Fruit fly (Drosophila melanogaster) whole organism, embryonic: ENCODE data around the gene Rbf2.

Experiments
- Aef1 ChIP-seq: fragments of 200-800 bp; sonication (Bioruptor generic); IDR thresholded peaks from 3 replicates; pipeline ENCODE4 v1.3.6; 2022; ENCODE audit warnings: missing biosample characterization, missing genetic modification characterization
- CG10366 ChIP-seq: fragments of 200-800 bp; sonication (Bioruptor generic); IDR thresholded peaks from 2 replicates; pipeline ENCODE4 v1.3.6; 2022; ENCODE audit warnings: missing biosample characterization, missing genetic modification characterization
- CG10431 ChIP-seq: fragments of 200-800 bp; sonication (Bioruptor generic); optimal IDR thresholded peaks from 3 replicates; lab custom pipeline; 2018; ENCODE audit warnings: missing biosample characterization, mild to moderate bottlenecking, missing genetic modification characterization
- CG10462 ChIP-seq: fragments of 200-800 bp; sonication (Bioruptor generic); optimal IDR thresholded peaks from 2 replicates; lab custom pipeline; 2016; ENCODE audit warnings: missing biosample characterization, missing genetic modification characterization
- CG10654 ChIP-seq: fragments of 200-800 bp; sonication (Bioruptor generic); optimal IDR thresholded peaks from 2 replicates; lab custom pipeline; 2016; ENCODE audit warnings: missing biosample characterization, missing genetic modification characterization
- CG11247 ChIP-seq: fragments of 200-800 bp; sonication (Bioruptor generic); IDR thresholded peaks from 2 replicates; pipeline ENCODE4 v1.3.6; 2022; ENCODE audit warnings: missing biosample characterization, missing genetic modification characterization
- CG13775 ChIP-seq: fragments of 200-800 bp; sonication (Bioruptor generic); optimal IDR thresholded peaks from 3 replicates; lab custom pipeline; 2017; ENCODE audit warnings: missing biosample characterization, mild to moderate bottlenecking, missing genetic modification characterization
- CG18599 ChIP-seq: fragments of 200-800 bp; sonication (Bioruptor generic); optimal IDR thresholded peaks from 3 replicates; lab custom pipeline; 2017; ENCODE audit warnings: missing biosample characterization, missing genetic modification characterization, mild to moderate bottlenecking, moderate library complexity, missing genetic modification reagents
- CG2116 ChIP-seq: fragments of 200-800 bp; sonication (Bioruptor generic); optimal IDR thresholded peaks from 3 replicates; lab custom pipeline; 2018; ENCODE audit warnings: missing biosample characterization, mild to moderate bottlenecking, missing genetic modification characterization
- CG2120 ChIP-seq: fragments of 200-800 bp; sonication (Bioruptor generic); optimal IDR thresholded peaks from 3 replicates; lab custom pipeline; 2016; ENCODE audit warnings: missing biosample characterization, missing genetic modification characterization
- CG2202 ChIP-seq: fragments of 200-800 bp; sonication (Bioruptor generic); optimal IDR thresholded peaks from 2 replicates; lab custom pipeline; 2018; ENCODE audit warnings: missing biosample characterization, mild to moderate bottlenecking, missing genetic modification characterization
- CG31224 ChIP-seq: fragments of 200-800 bp; sonication (Bioruptor generic); IDR thresholded peaks from 2 replicates; pipeline ENCODE4 v1.3.6; 2022; ENCODE audit warnings: missing biosample characterization, missing genetic modification characterization
- CG31388 ChIP-seq: fragments of 200-800 bp; sonication (Bioruptor generic); optimal IDR thresholded peaks from 2 replicates; lab custom pipeline; 2016; ENCODE audit warnings: missing biosample characterization, missing genetic modification characterization
- CG34376 ChIP-seq: fragments of 200-800 bp; sonication (Bioruptor generic); optimal IDR thresholded peaks from 2 replicates; lab custom pipeline; 2018; ENCODE audit warnings: missing biosample characterization, mild to moderate bottlenecking, missing genetic modification characterization
- CG34422 ChIP-seq: fragments of 200-800 bp; sonication (Bioruptor generic); IDR thresholded peaks from 3 replicates; pipeline ENCODE4 v1.3.6; 2022; ENCODE audit warnings: missing biosample characterization, missing genetic modification characterization
- CG3847 ChIP-seq: fragments of 200-800 bp; sonication (Bioruptor generic); IDR thresholded peaks from 2 replicates; pipeline ENCODE4 v1.3.6; 2022; ENCODE audit warnings: missing biosample characterization, missing genetic modification characterization
- CG4328 ChIP-seq: fragments of 200-800 bp; sonication (Bioruptor generic); optimal IDR thresholded peaks from 3 replicates; lab custom pipeline; 2017; ENCODE audit warnings: missing biosample characterization, missing genetic modification reagents, missing genetic modification characterization
- CG5245 ChIP-seq: fragments of 200-800 bp; sonication (Bioruptor generic); optimal IDR thresholded peaks from 3 replicates; lab custom pipeline; 2016; ENCODE audit warnings: missing biosample characterization, missing genetic modification characterization
- CG6654 ChIP-seq: fragments of 200-800 bp; sonication (Bioruptor generic); optimal IDR thresholded peaks from 2 replicates; lab custom pipeline; 2017; ENCODE audit warnings: missing biosample characterization, mild to moderate bottlenecking, missing genetic modification characterization
- CG9797 ChIP-seq: fragments of 200-800 bp; sonication (Bioruptor generic); optimal IDR thresholded peaks from 3 replicates; lab custom pipeline; 2018; ENCODE audit warnings: missing biosample characterization, mild to moderate bottlenecking, missing genetic modification characterization
- CTCF ChIP-seq: fragments of 200-800 bp; sonication (Bioruptor generic); optimal IDR thresholded peaks from 2 replicates; lab custom pipeline; 2017; ENCODE audit warnings: missing biosample characterization, mild to moderate bottlenecking, missing genetic modification characterization, moderate library complexity
- Dad ChIP-seq: fragments of 200-800 bp; sonication (Bioruptor generic); optimal IDR thresholded peaks from 3 replicates; lab custom pipeline; 2016; ENCODE audit warnings: missing biosample characterization, missing genetic modification characterization
- Dp ChIP-seq: fragments of 200-800 bp; sonication (Bioruptor generic); optimal IDR thresholded peaks from 2 replicates; lab custom pipeline; 2018; ENCODE audit warnings: missing biosample characterization, mild to moderate bottlenecking, missing genetic modification characterization, moderate library complexity
- MBD-R2 ChIP-seq: fragments of 200-800 bp; sonication (Bioruptor generic); IDR thresholded peaks from 2 replicates; pipeline ENCODE4 v1.3.6; 2022; ENCODE audit warnings: missing biosample characterization, missing genetic modification characterization
- Med ChIP-seq: fragments of 200-800 bp; sonication (Bioruptor generic); peaks from one replicate; lab custom pipeline; 2016; ENCODE audit warnings: missing biosample characterization, missing genetic modification characterization, mild to moderate bottlenecking, inconsistent platforms, moderate library complexity
- Meics ChIP-seq: fragments of 200-800 bp; sonication (Bioruptor generic); optimal IDR thresholded peaks from 2 replicates; lab custom pipeline; 2017; ENCODE audit warnings: missing biosample characterization, mild to moderate bottlenecking, missing genetic modification characterization
- Mrtf ChIP-seq: fragments of 200-800 bp; sonication (Bioruptor generic); IDR thresholded peaks from 3 replicates; pipeline ENCODE4 v1.3.6; 2022; ENCODE audit warnings: missing biosample characterization, missing genetic modification characterization
- Stat92E ChIP-seq, 3 experiments: fragments of >200 bp in 2 of 3; fragments of 200-800 bp in 1 of 3; sonication (Bioruptor generic) in 1 of 3; optimal IDR thresholded peaks; 2 replicates each; lab custom pipeline; 2017 to 2019; ENCODE audit warnings: missing biosample characterization in 3 of 3, missing genetic modification characterization in 3 of 3, mild to moderate bottlenecking in 1 of 3, moderate library complexity in 1 of 3
- Xbp1 ChIP-seq: fragments of 200-800 bp; sonication (Bioruptor generic); optimal IDR thresholded peaks from 3 replicates; lab custom pipeline; 2016; ENCODE audit warnings: missing biosample characterization, mild to moderate bottlenecking, missing genetic modification characterization
- YL-1 ChIP-seq: fragments of 200-800 bp; sonication (Bioruptor generic); optimal IDR thresholded peaks from 3 replicates; lab custom pipeline; 2017; ENCODE audit warnings: missing biosample characterization, mild to moderate bottlenecking, missing genetic modification characterization
- ab ChIP-seq: fragments of 200-800 bp; sonication (Bioruptor generic); optimal IDR thresholded peaks from 2 replicates; lab custom pipeline; 2016; ENCODE audit warnings: missing biosample characterization, missing genetic modification characterization
- ase ChIP-seq: fragments of 200-800 bp; sonication (Bioruptor generic); IDR thresholded peaks from 3 replicates; pipeline ENCODE4 v1.3.6; 2022; ENCODE audit warnings: missing biosample characterization, missing genetic modification characterization
- bowl ChIP-seq: fragments of 200-800 bp; sonication (Bioruptor generic); IDR thresholded peaks from 2 replicates; pipeline ENCODE4 v1.3.6; 2022; ENCODE audit warnings: missing biosample characterization, missing genetic modification characterization
- bsh ChIP-seq, 2 experiments: fragments of 200-800 bp; sonication (Bioruptor generic); optimal IDR thresholded peaks; 2 replicates each; lab custom pipeline; 2017 to 2018; ENCODE audit warnings: mild to moderate bottlenecking in 2 of 2, missing biosample characterization in 2 of 2, missing genetic modification characterization in 2 of 2, moderate library complexity in 1 of 2
- cas ChIP-seq: fragments of 200-800 bp; sonication (Bioruptor generic); IDR thresholded peaks from 2 replicates; pipeline ENCODE4 v1.3.6; 2022; ENCODE audit warnings: missing biosample characterization, missing genetic modification characterization
- danr ChIP-seq: fragments of 200-800 bp; sonication (Bioruptor generic); IDR thresholded peaks from 2 replicates; pipeline ENCODE4 v1.3.6; 2022; ENCODE audit warnings: missing biosample characterization, missing genetic modification characterization
- dmrt11E ChIP-seq: fragments of 200-800 bp; sonication (Bioruptor generic); optimal IDR thresholded peaks from 3 replicates; lab custom pipeline; 2018; ENCODE audit warnings: missing biosample characterization, mild to moderate bottlenecking, missing genetic modification characterization, moderate library complexity
- dmrt99B ChIP-seq: fragments of 200-800 bp; sonication (Bioruptor generic); optimal IDR thresholded peaks from 2 replicates; lab custom pipeline; 2018; ENCODE audit warnings: missing biosample characterization, mild to moderate bottlenecking, missing genetic modification characterization, moderate library complexity
- fd102C ChIP-seq: fragments of 200-800 bp; sonication (Bioruptor generic); optimal IDR thresholded peaks from 2 replicates; lab custom pipeline; 2018; ENCODE audit warnings: missing biosample characterization, mild to moderate bottlenecking, missing genetic modification characterization, moderate library complexity
- gro ChIP-seq: fragments of 200-800 bp; sonication (Bioruptor generic); optimal IDR thresholded peaks from 2 replicates; lab custom pipeline; 2016; ENCODE audit warnings: missing biosample characterization, missing genetic modification characterization
- her ChIP-seq: fragments of 200-800 bp; sonication (Bioruptor generic); optimal IDR thresholded peaks from 2 replicates; lab custom pipeline; 2016; ENCODE audit warnings: missing biosample characterization, missing genetic modification characterization
- hth ChIP-seq: fragments of >200 bp; optimal IDR thresholded peaks from 2 replicates; lab custom pipeline; 2017; ENCODE audit warnings: inconsistent platforms
- klu ChIP-seq: fragments of 200-800 bp; sonication (Bioruptor generic); IDR thresholded peaks from 2 replicates; pipeline ENCODE4 v1.3.6; 2022; ENCODE audit warnings: missing biosample characterization, missing genetic modification characterization
- lov ChIP-seq, 2 experiments: fragments of 200-800 bp in 1 of 2; fragments of >200 bp in 1 of 2; sonication (Bioruptor generic) in 1 of 2; IDR thresholded peaks in 1 of 2; optimal IDR thresholded peaks in 1 of 2; 2 replicates in 1 of 2; 3 replicates in 1 of 2; pipeline versions ENCODE4 v1.3.6 to Lab custom; 2017 to 2022; ENCODE audit warnings: missing biosample characterization in 1 of 2, missing genetic modification characterization in 1 of 2
- luna ChIP-seq: fragments of 200-800 bp; sonication (Bioruptor generic); optimal IDR thresholded peaks from 2 replicates; lab custom pipeline; 2016; ENCODE audit warnings: missing biosample characterization, missing genetic modification characterization
- pnt ChIP-seq: fragments of 200-800 bp; sonication (Bioruptor generic); optimal IDR thresholded peaks from 3 replicates; lab custom pipeline; 2016; ENCODE audit warnings: missing biosample characterization, missing genetic modification characterization
- ranshi ChIP-seq: fragments of 200-800 bp; sonication (Bioruptor generic); IDR thresholded peaks from 2 replicates; pipeline ENCODE4 v1.3.6; 2022; ENCODE audit warnings: missing biosample characterization, missing genetic modification characterization
- run ChIP-seq: fragments of 200-800 bp; sonication (Bioruptor generic); optimal IDR thresholded peaks from 3 replicates; lab custom pipeline; 2018; ENCODE audit warnings: missing biosample characterization, mild to moderate bottlenecking, missing genetic modification characterization
- slbo ChIP-seq: fragments of 200-800 bp; sonication (Bioruptor generic); IDR thresholded peaks from 2 replicates; pipeline ENCODE4 v1.3.6; 2022; ENCODE audit warnings: missing biosample characterization, missing genetic modification characterization
- tio ChIP-seq: fragments of 200-800 bp; sonication (Bioruptor generic); optimal IDR thresholded peaks from 2 replicates; lab custom pipeline; 2017; ENCODE audit warnings: missing biosample characterization, missing genetic modification characterization, inconsistent platforms
- ttk ChIP-seq: fragments of 200-800 bp; sonication (Bioruptor generic); IDR thresholded peaks from 2 replicates; pipeline ENCODE4 v2.1.2; 2022; ENCODE audit warnings: missing biosample characterization, missing genetic modification characterization
- zf30C ChIP-seq: fragments of 200-800 bp; sonication (Bioruptor generic); optimal IDR thresholded peaks from 3 replicates; lab custom pipeline; 2018; ENCODE audit warnings: missing biosample characterization, mild to moderate bottlenecking, missing genetic modification characterization

The Rbf2 gene

dm6 chr3R:15974235-15974634 lies 9.0 kb downstream of the Rbf2 start (continued):
- TF ChIP-seq ranshi (GFP tag; lab: Robert Waterston, UW) (no peak), her (peak; percentile 76), Dad (GFP tag; lab: Kevin White, UChicago) (peak; percentile 80), klu (GFP tag; lab: Robert Waterston, UW) (no peak), CG2202 (tag; lab: Kevin White, UChicago) (peak; percentile 26), YL-1 (no peak), CG18599 (GFP tag; lab: Kevin White, UChicago) (peak; percentile 83), bsh (GFP tag; optimal IDR thresholded peaks at IDR 0.05; lab: Kevin White, UChicago) (peak; percentile 76 to 84), CG2116 (GFP tag; lab: Kevin White, UChicago) (peak; percentile 8), CG2120 (GFP tag; lab: Kevin White, UChicago) (peak; percentile 83), CG4328 (peak; percentile 66), dmrt99B (peak; percentile 93), CG10654 (GFP tag; lab: Kevin White, UChicago) (peak; percentile 73), CG34376 (no peak), CG34422 (GFP tag; lab: Robert Waterston, UW) (no peak), slbo (GFP tag; lab: Robert Waterston, UW) (no peak), cas (GFP tag; lab: Robert Waterston, UW) (no peak), hth (lab: Kevin White, UChicago) (no peak), Mrtf (GFP tag; lab: Robert Waterston, UW) (no peak), Med (GFP tag; lab: Kevin White, UChicago) (peak; percentile 94), ab (GFP tag; lab: Kevin White, UChicago) (peak; percentile 74), ttk (GFP tag; lab: Robert Waterston, UW) (no peak), CG31224 (GFP tag; lab: Robert Waterston, UW) (no peak), luna (GFP tag; lab: Kevin White, UChicago) (peak; percentile 68), danr (no peak), Meics (peak; percentile 82), lov (optimal IDR thresholded peaks at IDR 0.05; lab: Kevin White, UChicago) (no peak), lov (GFP tag; IDR thresholded peaks at IDR 0.05; lab: Robert Waterston, UW) (no peak), zf30C (GFP tag; lab: Kevin White, UChicago) (peak; percentile 83), CG11247 (GFP tag; lab: Robert Waterston, UW) (no peak), fd102C (GFP tag; lab: Kevin White, UChicago) (no peak), CG9797 (GFP tag; lab: Kevin White, UChicago) (no peak), Stat92E (GFP tag; optimal IDR thresholded peaks at IDR 0.05; lab: Kevin White, UChicago) (no peak), CTCF (GFP tag; lab: Kevin White, UChicago) (peak; percentile 37), MBD-R2 (GFP tag; lab: Robert Waterston, UW) (no peak), CG13775 (GFP tag; lab: Kevin White, UChicago) (peak; percentile 79), dmrt11E (tag; lab: Kevin White, UChicago) (peak; percentile 64), Dp (GFP tag; lab: Kevin White, UChicago) (no peak), CG5245 (peak; percentile 76), ase (no peak), CG3847 (no peak), Aef1 (GFP tag; lab: Robert Waterston, UW) (no peak), gro (GFP tag; lab: Kevin White, UChicago) (peak; percentile 64), CG10462 (peak; percentile 66), CG10431 (GFP tag; lab: Kevin White, UChicago) (no peak), bowl (GFP tag; lab: Robert Waterston, UW) (no peak), CG6654 (peak; percentile 38), tio (GFP tag; lab: Kevin White, UChicago) (peak; percentile 75), pnt (GFP tag; lab: Kevin White, UChicago) (peak; percentile 78), run (tag; lab: Kevin White, UChicago) (peak; percentile 61), Xbp1 (GFP tag; lab: Kevin White, UChicago) (peak; percentile 85), CG10366 (GFP tag; lab: Robert Waterston, UW) (no peak), CG31388 (GFP tag; lab: Kevin White, UChicago) (peak; percentile 66)
